Fruit fly (Drosophila melanogaster): ENCODE results near the gene CG9372.

DNA sequence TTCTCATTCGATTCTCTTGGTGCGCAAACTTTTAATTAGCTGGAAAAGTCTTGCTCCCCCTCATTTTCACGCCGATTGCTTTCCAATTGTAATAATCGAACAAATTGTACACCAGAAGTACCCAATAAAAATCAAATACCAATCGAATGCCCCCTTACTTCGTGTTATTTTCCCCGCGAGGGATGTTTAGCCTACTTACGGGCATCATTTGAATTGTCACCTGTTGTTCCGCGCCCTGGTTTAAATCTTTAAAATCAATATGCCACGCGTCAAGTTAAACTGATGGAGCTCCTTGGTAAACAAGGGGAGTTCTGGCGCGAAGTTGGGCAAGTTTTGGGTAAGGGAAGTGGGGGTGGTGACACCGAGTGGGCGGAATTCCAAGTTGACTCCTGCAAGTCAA lies 40.3 kb downstream of the CG9372 start:
- TF ChIP-seq h (GFP tag; optimal IDR thresholded peaks at IDR 0.05) (peak; percentile 34), Hr78 (GFP tag; optimal IDR thresholded peaks at IDR 0.05) (no peak), GATAd (GFP tag; optimal IDR thresholded peaks at IDR 0.05) (no peak), Myc (optimal IDR thresholded peaks at IDR 0.05) (no peak), Abd-B (GFP tag; optimal IDR thresholded peaks at IDR 0.05) (no peak), CrebA (GFP tag; optimal IDR thresholded peaks at IDR 0.05; ENCODE audit: borderline replicate concordance) (no peak), brk (GFP tag; optimal IDR thresholded peaks at IDR 0.05) (no peak), Vsx2 (GFP tag; optimal IDR thresholded peaks at IDR 0.05; ENCODE audit: partially characterized antibody) (no peak)
